Fruit fly (Drosophila melanogaster) whole organism, wandering third instar larva: ENCODE results near the gene Cyp4d2.

ENCODE experiments used
- Abd-B ChIP-seq: fragments of >200 bp; optimal IDR thresholded peaks from 2 replicates; lab custom pipeline; 2017; ENCODE audit warnings: missing biosample characterization, missing genetic modification characterization
- Myc ChIP-seq: fragments of >200 bp; optimal IDR thresholded peaks from 2 replicates; lab custom pipeline; 2017
- OdsH ChIP-seq: fragments of 200-800 bp; sonication (Bioruptor generic); optimal IDR thresholded peaks from 2 replicates; lab custom pipeline; 2016; ENCODE audit warnings: missing biosample characterization, mild to moderate bottlenecking, missing genetic modification characterization
- br ChIP-seq: fragments of 200-800 bp; sonication (Bioruptor generic); optimal IDR thresholded peaks from 2 replicates; lab custom pipeline; 2016; ENCODE audit warnings: missing biosample characterization, missing genetic modification characterization
- brk ChIP-seq: fragments of 200-800 bp; sonication (Bioruptor generic); optimal IDR thresholded peaks from 2 replicates; lab custom pipeline; 2016; ENCODE audit warnings: missing biosample characterization, mild to moderate bottlenecking, missing genetic modification characterization
- psq ChIP-seq: fragments of 200-800 bp; sonication (Bioruptor generic); optimal IDR thresholded peaks from 3 replicates; lab custom pipeline; 2017; ENCODE audit warnings: missing biosample characterization, mild to moderate bottlenecking, missing genetic modification characterization, moderate library complexity
- usp ChIP-seq: fragments of >200 bp; optimal IDR thresholded peaks from 2 replicates; lab custom pipeline; 2017; ENCODE audit warnings: missing biosample characterization, missing genetic modification characterization

- TF ChIP-seq br: no peak
- no peak for TF ChIP-seq Myc (lab: Kevin White, UChicago)
- TF ChIP-seq OdsH (GFP tag; lab: Kevin White, UChicago): no peak
- no peak for TF ChIP-seq Abd-B (GFP tag; lab: Kevin White, UChicago)
- TF ChIP-seq psq (GFP tag; lab: Kevin White, UChicago): peak; percentile 5
- no peak for TF ChIP-seq brk
- no peak for TF ChIP-seq usp (GFP tag; lab: Kevin White, UChicago)
Observed at dm6 chrX:2155868-2156267, 19.9 kb upstream of the Cyp4d2 start.
